Worm (Caenorhabditis elegans): ENCODE data around the gene ctbp-1.

Gene ctbp-1

DNA sequence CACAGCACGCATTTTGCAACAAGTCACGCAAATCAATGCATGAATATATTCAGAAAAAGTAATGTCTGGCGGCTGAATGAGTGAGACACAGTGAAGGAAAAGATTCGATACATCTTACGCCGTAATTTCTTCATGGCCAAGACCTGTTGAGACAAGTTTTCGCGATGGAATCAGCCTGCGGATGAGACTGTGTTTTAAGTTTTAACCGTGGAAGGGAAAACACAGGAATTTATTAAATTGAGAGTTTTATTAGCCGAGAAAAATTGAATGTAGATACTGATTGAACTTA, 8.4 kb upstream of the ctbp-1 start, which contains the start of gene hog-1:
hog-1 (minus strand) TSS at position 101 of the 289 bp plus-strand sequence.
- TF ChIP-seq ceh-40 (GFP tag; IDR thresholded peaks at IDR 0.05) (no peak), B0261.1 (tag; optimal IDR thresholded peaks at IDR 0.05) (no peak), Y53F4B.3 (GFP tag; IDR thresholded peaks at IDR 0.05) (no peak), snpc-4 (GFP tag; optimal IDR thresholded peaks at IDR 0.05) (no peak), snpc-4 (tag; optimal IDR thresholded peaks at IDR 0.05) (no peak), tbx-9 (tag; optimal IDR thresholded peaks at IDR 0.05; ENCODE audit: borderline replicate concordance) (no peak), Y79H2A.3 (GFP tag; conservative IDR thresholded peaks at IDR 0.05) (no peak), atf-7 (tag; optimal IDR thresholded peaks at IDR 0.05) (no peak), F57C9.4 (tag; optimal IDR thresholded peaks at IDR 0.05) (no peak), cebp-2 (GFP tag; IDR thresholded peaks at IDR 0.05) (no peak), T07F8.4 (tag; optimal IDR thresholded peaks at IDR 0.05) (no peak), hrde-1 (tag; optimal IDR thresholded peaks at IDR 0.05; ENCODE audit: borderline replicate concordance) (no peak), lir-1 (GFP tag; conservative IDR thresholded peaks at IDR 0.05) (no peak), nhr-120 (GFP tag; IDR thresholded peaks at IDR 0.05) (no peak), ekl-4 (GFP tag; IDR thresholded peaks at IDR 0.05) (no peak), hlh-12 (tag; optimal IDR thresholded peaks at IDR 0.05) (no peak), hmg-20 (GFP tag; IDR thresholded peaks at IDR 0.05) (no peak), pbrm-1 (GFP tag; IDR thresholded peaks at IDR 0.05) (no peak)

DNA sequence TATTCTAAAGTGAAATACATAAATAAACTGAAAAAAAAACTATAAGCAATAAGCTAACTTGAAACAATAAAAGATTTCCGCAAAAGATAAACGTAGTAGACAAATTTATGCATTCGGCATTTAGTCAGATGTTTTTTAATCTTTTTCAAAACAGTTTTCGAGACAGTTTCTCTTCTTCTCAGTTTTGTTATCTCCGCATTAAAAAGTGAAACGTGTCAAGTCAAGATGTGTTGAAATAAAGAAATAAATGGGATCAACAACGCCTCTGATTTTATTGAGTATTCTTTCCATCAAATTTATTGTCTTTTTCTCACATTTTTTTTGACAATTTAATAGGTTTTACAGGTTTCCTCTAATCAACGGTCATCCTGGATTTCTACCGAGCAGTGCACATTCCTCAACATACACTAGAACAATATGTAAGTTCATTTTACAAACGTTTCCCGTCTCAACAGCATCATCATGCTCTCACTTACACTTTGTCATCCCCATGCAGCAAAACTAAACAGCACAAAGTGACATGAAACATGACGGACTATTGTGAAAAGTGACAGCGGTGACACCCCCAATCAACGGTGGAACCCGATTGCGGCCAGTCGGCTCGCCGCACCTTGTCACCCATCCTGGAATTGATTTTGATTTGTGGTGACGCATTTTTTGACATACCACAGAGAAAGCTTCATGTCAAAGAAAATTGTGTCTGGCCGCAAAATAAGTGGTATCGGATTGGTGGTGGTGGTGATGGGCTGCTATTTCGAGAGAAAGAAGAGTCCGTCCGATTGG, 7.9 kb upstream of the ctbp-1 start:
- TF ChIP-seq K12H6.12 (tag; optimal IDR thresholded peaks at IDR 0.05), result no peak
- TF ChIP-seq aptf-3 (GFP tag; IDR thresholded peaks at IDR 0.05), result no peak

DNA sequence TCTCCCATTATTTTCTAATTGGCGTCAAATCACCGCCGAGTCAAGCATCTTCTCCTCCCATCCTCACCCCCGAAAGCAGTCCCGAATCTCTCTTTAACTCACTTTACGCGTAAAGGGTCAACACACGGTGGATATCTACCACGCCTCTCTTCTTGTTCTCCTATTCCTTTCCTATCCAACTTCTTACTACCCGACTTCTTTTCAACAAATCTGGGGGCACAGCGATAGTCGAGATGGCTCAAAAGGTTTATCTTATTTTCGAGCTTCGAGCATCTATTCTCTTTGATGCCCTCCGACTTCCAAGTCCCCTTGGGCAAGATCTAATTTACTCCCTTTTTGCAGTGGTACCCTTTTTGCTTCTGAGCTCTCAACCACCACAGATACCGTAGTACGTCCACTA, 3.3 kb upstream of the ctbp-1 start:
- TF ChIP-seq Y53F4B.3 (GFP tag; IDR thresholded peaks at IDR 0.05) (no peak), F49E8.2 (tag; optimal IDR thresholded peaks at IDR 0.05; ENCODE audit: insufficient read depth) (no peak), aptf-2 (GFP tag; conservative IDR thresholded peaks at IDR 0.05) (no peak), Y56A3A.18 (GFP tag; IDR thresholded peaks at IDR 0.05) (no peak), repo-1 (tag; optimal IDR thresholded peaks at IDR 0.05) (no peak), tlf-1 (GFP tag; optimal IDR thresholded peaks at IDR 0.05) (no peak), unc-62 (GFP tag; optimal IDR thresholded peaks at IDR 0.05) (no peak), ztf-28 (GFP tag; IDR thresholded peaks at IDR 0.05) (no peak), ceh-100 (GFP tag; IDR thresholded peaks at IDR 0.05) (no peak), lin-40 (tag; optimal IDR thresholded peaks at IDR 0.05) (no peak), F57C9.4 (tag; optimal IDR thresholded peaks at IDR 0.05) (no peak), dpl-1 (GFP tag; optimal IDR thresholded peaks at IDR 0.05) (no peak), pbrm-1 (GFP tag; IDR thresholded peaks at IDR 0.05) (no peak), xnd-1 (tag; optimal IDR thresholded peaks at IDR 0.05) (no peak)

DNA sequence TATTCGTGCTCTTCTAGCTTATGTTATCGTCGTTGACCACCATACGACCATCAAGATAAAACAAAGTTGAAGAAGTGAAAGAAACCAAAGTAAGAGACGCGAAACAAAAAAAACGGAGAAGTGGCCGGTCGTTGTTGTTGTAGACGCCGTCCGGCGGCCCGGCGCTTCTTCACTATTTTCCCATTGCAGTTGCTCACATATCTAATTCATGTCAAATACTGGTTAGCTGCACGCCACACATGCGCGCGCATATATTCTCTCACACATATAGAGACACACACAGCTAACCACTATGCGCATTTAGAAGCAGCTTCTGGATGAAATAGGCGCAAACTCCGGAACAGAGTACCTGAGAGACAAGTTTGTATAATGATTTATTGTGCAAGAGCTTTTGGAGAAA, 5.5 kb downstream of the ctbp-1 start:
- TF ChIP-seq repo-1 (tag; optimal IDR thresholded peaks at IDR 0.05) (no peak), Y56A3A.18 (GFP tag; IDR thresholded peaks at IDR 0.05) (no peak), F23B12.7 (tag; optimal IDR thresholded peaks at IDR 0.05; ENCODE audit: insufficient read depth) (no peak), chd-7 (tag; optimal IDR thresholded peaks at IDR 0.05) (no peak), tlf-1 (GFP tag; optimal IDR thresholded peaks at IDR 0.05) (no peak), madf-3 (GFP tag; IDR thresholded peaks at IDR 0.05) (no peak), ztf-3 (GFP tag; optimal IDR thresholded peaks at IDR 0.05) (no peak), B0019.2 (GFP tag; conservative IDR thresholded peaks at IDR 0.05) (no peak), madf-10 (tag; optimal IDR thresholded peaks at IDR 0.05) (no peak), ccch-3 (GFP tag; optimal IDR thresholded peaks at IDR 0.05) (no peak)

Data from whole organism, young adult.